Fruit fly (Drosophila melanogaster) whole organism, embryonic: Measurements from ENCODE around the gene dysc.

Source experiments
- BEAF-32 ChIP-seq: fragments of 200-800 bp; sonication (Bioruptor generic); optimal IDR thresholded peaks from 3 replicates; lab custom pipeline; 2017; ENCODE audit warnings: missing biosample characterization, missing genetic modification characterization, mild to moderate bottlenecking, moderate library complexity, missing genetic modification reagents
- CG10565 ChIP-seq: fragments of 200-800 bp; sonication (Bioruptor generic); optimal IDR thresholded peaks from 3 replicates; lab custom pipeline; 2016; ENCODE audit warnings: missing biosample characterization, mild to moderate bottlenecking, missing genetic modification characterization
- CG10979 ChIP-seq: fragments of 200-800 bp; sonication (Bioruptor generic); optimal IDR thresholded peaks from 2 replicates; lab custom pipeline; 2018; ENCODE audit warnings: missing biosample characterization, mild to moderate bottlenecking, missing genetic modification characterization, moderate library complexity
- CG11247 ChIP-seq: fragments of 200-800 bp; sonication (Bioruptor generic); IDR thresholded peaks from 2 replicates; pipeline ENCODE4 v1.3.6; 2022; ENCODE audit warnings: missing biosample characterization, missing genetic modification characterization
- CG12104 ChIP-seq: fragments of 200-800 bp; sonication (Bioruptor generic); optimal IDR thresholded peaks from 3 replicates; lab custom pipeline; 2016; ENCODE audit warnings: missing biosample characterization, missing genetic modification characterization
- CG1529 ChIP-seq: fragments of 200-800 bp; sonication (Bioruptor generic); optimal IDR thresholded peaks from 3 replicates; lab custom pipeline; 2018; ENCODE audit warnings: missing biosample characterization, missing genetic modification characterization
- CG16813 ChIP-seq: fragments of 200-800 bp; sonication (Bioruptor generic); IDR thresholded peaks from 3 replicates; pipeline ENCODE4 v1.3.6; 2022; ENCODE audit warnings: missing biosample characterization, missing genetic modification characterization; ENCODE audit not compliant: partially characterized antibody
- CG17802 ChIP-seq: fragments of 200-800 bp; sonication (Bioruptor generic); optimal IDR thresholded peaks from 2 replicates; lab custom pipeline; 2018; ENCODE audit warnings: missing biosample characterization, mild to moderate bottlenecking, missing genetic modification characterization, moderate library complexity
- CG18619 ChIP-seq: fragments of 200-800 bp; sonication (Bioruptor generic); optimal IDR thresholded peaks from 3 replicates; lab custom pipeline; 2017; ENCODE audit warnings: missing biosample characterization, mild to moderate bottlenecking, missing genetic modification characterization
- CG2712 ChIP-seq: fragments of 200-800 bp; optimal IDR thresholded peaks from 3 replicates; lab custom pipeline; 2019; ENCODE audit warnings: missing biosample characterization, mild to moderate bottlenecking, missing genetic modification characterization, moderate library complexity
- CG30403 ChIP-seq: fragments of 200-800 bp; sonication (Bioruptor generic); optimal IDR thresholded peaks from 3 replicates; lab custom pipeline; 2016; ENCODE audit warnings: missing biosample characterization, missing genetic modification characterization
- CG30431 ChIP-seq: fragments of 200-800 bp; sonication (Bioruptor generic); optimal IDR thresholded peaks from 2 replicates; lab custom pipeline; 2017; ENCODE audit warnings: missing biosample characterization, missing genetic modification characterization
- CG31224 ChIP-seq: fragments of 200-800 bp; sonication (Bioruptor generic); IDR thresholded peaks from 2 replicates; pipeline ENCODE4 v1.3.6; 2022; ENCODE audit warnings: missing biosample characterization, missing genetic modification characterization
- CG4404 ChIP-seq: fragments of 200-800 bp; sonication (Bioruptor generic); IDR thresholded peaks from 2 replicates; pipeline ENCODE4 v1.3.6; 2022; ENCODE audit warnings: missing biosample characterization, missing genetic modification characterization
- CG4820 ChIP-seq: fragments of 200-800 bp; sonication (Bioruptor generic); optimal IDR thresholded peaks from 3 replicates; lab custom pipeline; 2016; ENCODE audit warnings: missing biosample characterization, missing genetic modification characterization
- CG4854 ChIP-seq: fragments of 200-800 bp; sonication (Bioruptor generic); optimal IDR thresholded peaks from 2 replicates; lab custom pipeline; 2016; ENCODE audit warnings: missing biosample characterization, missing genetic modification characterization, inconsistent platforms
- CG5180 ChIP-seq: fragments of 200-800 bp; sonication (Bioruptor generic); optimal IDR thresholded peaks from 3 replicates; lab custom pipeline; 2017; ENCODE audit warnings: missing biosample characterization, missing genetic modification characterization, mild to moderate bottlenecking, moderate library complexity, missing genetic modification reagents
- CG7928 ChIP-seq: fragments of 200-800 bp; sonication (Bioruptor generic); optimal IDR thresholded peaks from 2 replicates; lab custom pipeline; 2017; ENCODE audit warnings: missing biosample characterization, mild to moderate bottlenecking, missing genetic modification characterization
- CG8089 ChIP-seq: fragments of 200-800 bp; sonication (Bioruptor generic); optimal IDR thresholded peaks from 3 replicates; lab custom pipeline; 2016; ENCODE audit warnings: missing biosample characterization, missing genetic modification characterization
- CG9932 ChIP-seq: fragments of 200-800 bp; sonication (Bioruptor generic); IDR thresholded peaks from 2 replicates; pipeline ENCODE4 v1.3.6; 2022; ENCODE audit warnings: missing biosample characterization, missing genetic modification characterization
- Camta ChIP-seq: fragments of 200-800 bp; sonication (Bioruptor generic); optimal IDR thresholded peaks from 2 replicates; lab custom pipeline; 2016; ENCODE audit warnings: missing biosample characterization, missing genetic modification characterization
- D ChIP-seq, 2 experiments: fragments of 200-800 bp in 1 of 2; fragments of >200 bp in 1 of 2; sonication (Bioruptor generic) in 1 of 2; optimal IDR thresholded peaks; 2 replicates in 1 of 2; 3 replicates in 1 of 2; lab custom pipeline; 2017; ENCODE audit warnings: mild to moderate bottlenecking in 1 of 2, missing biosample characterization in 1 of 2, missing genetic modification characterization in 1 of 2, missing genetic modification reagents in 1 of 2
- Dll ChIP-seq: fragments of 200-800 bp; sonication (Bioruptor generic); IDR thresholded peaks from 4 replicates; pipeline ENCODE4 v1.3.6; 2022; ENCODE audit warnings: missing biosample characterization, missing genetic modification characterization; ENCODE audit not compliant: partially characterized antibody
- Dp ChIP-seq: fragments of 200-800 bp; sonication (Bioruptor generic); optimal IDR thresholded peaks from 2 replicates; lab custom pipeline; 2018; ENCODE audit warnings: missing biosample characterization, mild to moderate bottlenecking, missing genetic modification characterization, moderate library complexity
- GATAe ChIP-seq: fragments of 200-800 bp; sonication (Bioruptor generic); conservative IDR thresholded peaks from 2 replicates; pipeline ENCODE4 v1.3.6; 2022; ENCODE audit warnings: missing biosample characterization, missing genetic modification characterization
- H2.0 ChIP-seq: fragments of 200-800 bp; sonication (Bioruptor generic); IDR thresholded peaks from 2 replicates; pipeline ENCODE4 v1.3.6; 2022; ENCODE audit warnings: missing biosample characterization, missing genetic modification characterization
- MESR4 ChIP-seq: fragments of 200-800 bp; sonication (Bioruptor generic); optimal IDR thresholded peaks from 2 replicates; lab custom pipeline; 2018; ENCODE audit warnings: missing biosample characterization, mild to moderate bottlenecking, missing genetic modification characterization, moderate library complexity
- Nf-YA ChIP-seq: fragments of 200-800 bp; sonication (Bioruptor generic); IDR thresholded peaks from 2 replicates; pipeline ENCODE4 v1.3.6; 2022; ENCODE audit warnings: missing biosample characterization, missing genetic modification characterization
- Ravus ChIP-seq: fragments of 200-800 bp; sonication (Bioruptor generic); IDR thresholded peaks from 2 replicates; pipeline ENCODE4 v1.3.6; 2022; ENCODE audit warnings: missing biosample characterization, missing genetic modification characterization
- Rx ChIP-seq: fragments of 200-800 bp; sonication (Bioruptor generic); IDR thresholded peaks from 2 replicates; pipeline ENCODE4 v1.3.6; 2022; ENCODE audit warnings: missing biosample characterization, missing genetic modification characterization
- TFAM ChIP-seq: fragments of 200-800 bp; sonication (Bioruptor generic); optimal IDR thresholded peaks from 2 replicates; lab custom pipeline; 2017; ENCODE audit warnings: missing biosample characterization, missing genetic modification characterization, inconsistent platforms
- Usf ChIP-seq: fragments of 200-800 bp; sonication (Bioruptor generic); optimal IDR thresholded peaks from 2 replicates; lab custom pipeline; 2017; ENCODE audit warnings: missing genotype, missing biosample characterization, missing genetic modification characterization
- ara ChIP-seq: fragments of 200-800 bp; sonication (Bioruptor generic); IDR thresholded peaks from 2 replicates; pipeline ENCODE4 v1.3.6; 2022; ENCODE audit warnings: missing biosample characterization, missing genetic modification characterization
- bsh ChIP-seq, 2 experiments: fragments of 200-800 bp; sonication (Bioruptor generic); optimal IDR thresholded peaks; 2 replicates each; lab custom pipeline; 2017 to 2018; ENCODE audit warnings: mild to moderate bottlenecking in 2 of 2, missing biosample characterization in 2 of 2, missing genetic modification characterization in 2 of 2, moderate library complexity in 1 of 2
- cas ChIP-seq: fragments of 200-800 bp; sonication (Bioruptor generic); IDR thresholded peaks from 2 replicates; pipeline ENCODE4 v1.3.6; 2022; ENCODE audit warnings: missing biosample characterization, missing genetic modification characterization
- croc ChIP-seq: fragments of 200-800 bp; sonication (Bioruptor generic); conservative IDR thresholded peaks from 3 replicates; pipeline ENCODE4 v1.3.6; 2022; ENCODE audit warnings: missing biosample characterization, missing genetic modification characterization
- cwo ChIP-seq: fragments of 200-800 bp; sonication (Bioruptor generic); optimal IDR thresholded peaks from 3 replicates; lab custom pipeline; 2017; ENCODE audit warnings: missing biosample characterization, missing genetic modification characterization, mild to moderate bottlenecking, moderate library complexity, missing genetic modification reagents
- gsb ChIP-seq: fragments of 200-800 bp; sonication (Bioruptor generic); IDR thresholded peaks from 2 replicates; pipeline ENCODE4 v1.3.6; 2022; ENCODE audit warnings: missing biosample characterization, missing genetic modification characterization
- lov ChIP-seq, 2 experiments: fragments of 200-800 bp in 1 of 2; fragments of >200 bp in 1 of 2; sonication (Bioruptor generic) in 1 of 2; IDR thresholded peaks in 1 of 2; optimal IDR thresholded peaks in 1 of 2; 2 replicates in 1 of 2; 3 replicates in 1 of 2; pipeline versions ENCODE4 v1.3.6 to Lab custom; 2017 to 2022; ENCODE audit warnings: missing biosample characterization in 1 of 2, missing genetic modification characterization in 1 of 2
- nau ChIP-seq: fragments of 200-800 bp; sonication (Bioruptor generic); optimal IDR thresholded peaks from 3 replicates; lab custom pipeline; 2017; ENCODE audit warnings: missing biosample characterization, mild to moderate bottlenecking, missing genetic modification characterization, missing genetic modification reagents
- nerfin-1 ChIP-seq: fragments of 200-800 bp; sonication (Bioruptor generic); optimal IDR thresholded peaks from 3 replicates; lab custom pipeline; 2019; ENCODE audit warnings: missing biosample characterization, mild to moderate bottlenecking, missing genetic modification characterization, moderate library complexity
- prd ChIP-seq, 3 experiments: fragments of >200 bp in 2 of 3; fragments of 200-800 bp in 1 of 3; sonication (Bioruptor generic) in 1 of 3; optimal IDR thresholded peaks in 2 of 3; IDR thresholded peaks in 1 of 3; 2 replicates in 2 of 3; 3 replicates in 1 of 3; pipeline versions ENCODE4 v1.3.6 to Lab custom; 2017 to 2022; ENCODE audit warnings: missing biosample characterization in 1 of 3, missing genetic modification characterization in 1 of 3
- ranshi ChIP-seq: fragments of 200-800 bp; sonication (Bioruptor generic); IDR thresholded peaks from 2 replicates; pipeline ENCODE4 v1.3.6; 2022; ENCODE audit warnings: missing biosample characterization, missing genetic modification characterization
- row ChIP-seq: fragments of 200-800 bp; sonication (Bioruptor generic); IDR thresholded peaks from 3 replicates; pipeline ENCODE4 v1.3.6; 2022; ENCODE audit warnings: missing biosample characterization, missing genetic modification characterization
- tap ChIP-seq: fragments of 200-800 bp; optimal IDR thresholded peaks from 3 replicates; lab custom pipeline; 2019; ENCODE audit warnings: missing biosample characterization, mild to moderate bottlenecking, missing genetic modification characterization, moderate library complexity
- vnd ChIP-seq: fragments of 200-800 bp; sonication (Bioruptor generic); IDR thresholded peaks from 3 replicates; pipeline ENCODE4 v1.3.6; 2022; ENCODE audit warnings: missing biosample characterization, missing genetic modification characterization; ENCODE audit not compliant: partially characterized antibody
- wdn ChIP-seq: fragments of 200-800 bp; sonication (Bioruptor generic); IDR thresholded peaks from 2 replicates; pipeline ENCODE4 v1.3.6; 2022; ENCODE audit warnings: missing biosample characterization, missing genetic modification characterization
- wek ChIP-seq: fragments of 200-800 bp; sonication (Bioruptor generic); optimal IDR thresholded peaks from 3 replicates; lab custom pipeline; 2018; ENCODE audit warnings: missing biosample characterization, mild to moderate bottlenecking, missing genetic modification characterization, moderate library complexity
- z ChIP-seq: fragments of 200-800 bp; sonication (Bioruptor generic); IDR thresholded peaks from 3 replicates; pipeline ENCODE4 v1.3.6; 2022; ENCODE audit warnings: missing biosample characterization, missing genetic modification characterization

dysc gene

DNA sequence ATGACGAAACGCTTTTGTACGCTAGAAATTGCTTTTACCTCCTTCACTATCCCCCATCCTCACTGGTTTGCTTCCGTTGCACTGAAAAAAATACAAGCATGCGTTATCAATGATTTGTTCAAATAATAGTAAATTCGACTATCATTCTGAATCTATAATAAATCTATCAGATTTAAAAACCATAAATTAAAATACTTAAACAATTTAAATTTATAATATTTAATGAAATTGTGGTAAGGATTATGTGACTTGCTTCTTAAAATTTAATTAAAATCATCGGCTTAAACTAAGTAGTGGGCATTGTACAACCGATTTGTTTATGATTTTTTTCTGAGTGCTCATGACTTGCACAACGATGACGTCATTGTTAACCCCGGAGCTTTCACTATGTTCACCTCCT, 2.5 kb upstream of the dysc start (continued):
- TF ChIP-seq CG30403 (GFP tag; lab: Kevin White, UChicago), result peak; percentile 35
- no peak for TF ChIP-seq BEAF-32 (GFP tag; lab: Kevin White, UChicago)
- TF ChIP-seq wek (GFP tag; lab: Kevin White, UChicago), result no peak
- TF ChIP-seq vnd, result no peak
- no peak for TF ChIP-seq Nf-YA (GFP tag; lab: Robert Waterston, UW)
- peak; percentile 69 for TF ChIP-seq CG2712 (tag; lab: Kevin White, UChicago)
- TF ChIP-seq Dll (GFP tag; lab: Robert Waterston, UW), result no peak
- TF ChIP-seq CG5180 (GFP tag; lab: Kevin White, UChicago), result peak; percentile 55
- TF ChIP-seq tap (tag; lab: Kevin White, UChicago), result peak; percentile 69
- TF ChIP-seq CG17802, result no peak
- no peak for TF ChIP-seq Dp
- TF ChIP-seq Ravus, result no peak; the same call in 1 of the 2 replicates
- TF ChIP-seq nerfin-1 (tag; lab: Kevin White, UChicago), result peak; percentile 36
- no peak for TF ChIP-seq TFAM (GFP tag; lab: Kevin White, UChicago)
- TF ChIP-seq CG4854, result no peak
- no peak for TF ChIP-seq CG30431 (GFP tag; lab: Kevin White, UChicago)
- peak; percentile 47 for TF ChIP-seq row (GFP tag; lab: Robert Waterston, UW)
- no peak for TF ChIP-seq CG16813 (GFP tag; lab: Robert Waterston, UW)
- TF ChIP-seq CG4820 (GFP tag; lab: Kevin White, UChicago), result peak; percentile 29
- peak; percentile 79 for TF ChIP-seq cwo (GFP tag; lab: Kevin White, UChicago)
- TF ChIP-seq CG18619 (GFP tag; lab: Kevin White, UChicago), result peak; percentile 66
- TF ChIP-seq CG11247, result no peak
- TF ChIP-seq CG10565, result no peak
- no peak for TF ChIP-seq prd (optimal IDR thresholded peaks at IDR 0.05; lab: Kevin White, UChicago)
- TF ChIP-seq prd (GFP tag; IDR thresholded peaks at IDR 0.05; lab: Robert Waterston, UW), result peak; percentile 17; the same call in 1 of the 3 replicates
- TF ChIP-seq z (GFP tag; lab: Robert Waterston, UW), result no peak
- TF ChIP-seq gsb, result no peak
- no peak for TF ChIP-seq wdn (GFP tag; lab: Robert Waterston, UW)
- peak in 1 of 2 experiments; percentile 52 for TF ChIP-seq bsh (GFP tag; optimal IDR thresholded peaks at IDR 0.05; lab: Kevin White, UChicago)
- peak; percentile 20 for TF ChIP-seq CG12104 (GFP tag; lab: Kevin White, UChicago)
- no peak for TF ChIP-seq ranshi (GFP tag; lab: Robert Waterston, UW)
- no peak for TF ChIP-seq Usf
- peak; percentile 56 for TF ChIP-seq nau (GFP tag; lab: Kevin White, UChicago)
- TF ChIP-seq CG1529 (GFP tag; lab: Kevin White, UChicago), result no peak
- TF ChIP-seq CG4404 (GFP tag; lab: Robert Waterston, UW), result no peak
- TF ChIP-seq GATAe (GFP tag; lab: Robert Waterston, UW), result no peak
- no peak for TF ChIP-seq Rx (GFP tag; lab: Robert Waterston, UW)
- TF ChIP-seq D (optimal IDR thresholded peaks at IDR 0.05; lab: Kevin White, UChicago), result no peak
- TF ChIP-seq D (GFP tag; optimal IDR thresholded peaks at IDR 0.05; lab: Kevin White, UChicago), result peak; percentile 23
- no peak for TF ChIP-seq CG8089 (GFP tag; lab: Kevin White, UChicago)
- TF ChIP-seq CG9932, result peak; percentile 34; the same call in 1 of the 2 replicates
- no peak for TF ChIP-seq H2.0 (GFP tag; lab: Robert Waterston, UW)
- TF ChIP-seq CG31224 (GFP tag; lab: Robert Waterston, UW), result peak; percentile 25; the same call in 1 of the 2 replicates
- TF ChIP-seq lov (optimal IDR thresholded peaks at IDR 0.05; lab: Kevin White, UChicago), result no peak
- TF ChIP-seq lov (GFP tag; IDR thresholded peaks at IDR 0.05; lab: Robert Waterston, UW), result no peak
- peak; percentile 56 for TF ChIP-seq CG10979 (tag; lab: Kevin White, UChicago)
- TF ChIP-seq cas (GFP tag; lab: Robert Waterston, UW), result no peak
- TF ChIP-seq Camta (GFP tag; lab: Kevin White, UChicago), result no peak
- TF ChIP-seq MESR4, result no peak
- TF ChIP-seq ara (GFP tag; lab: Robert Waterston, UW), result no peak
- no peak for TF ChIP-seq croc (GFP tag; lab: Robert Waterston, UW)
- peak; percentile 17 for TF ChIP-seq CG7928 (GFP tag; lab: Kevin White, UChicago)
